Worm (Caenorhabditis elegans) whole organism, late embryonic: ENCODE data around the gene B0228.9.

Source experiments
- C08G9.2 ChIP-seq: sonication (generic microtip); optimal IDR thresholded peaks from 2 replicates; lab custom pipeline; 2016; ENCODE audit warnings: mild to moderate bottlenecking, missing genetic modification characterization, moderate library complexity, missing compliant biosample characterization
- F13H6.1 ChIP-seq: sonication (generic microtip); optimal IDR thresholded peaks from 2 replicates; lab custom pipeline; 2016; ENCODE audit warnings: missing genetic modification characterization, missing compliant biosample characterization
- K02D7.2 ChIP-seq: sonication (generic microtip); optimal IDR thresholded peaks from 2 replicates; lab custom pipeline; 2017; ENCODE audit warnings: mild to moderate bottlenecking, missing genetic modification characterization, missing compliant biosample characterization
- Y22D7AL.16 ChIP-seq: sonication (generic microtip); optimal IDR thresholded peaks from 2 replicates; lab custom pipeline; 2016; ENCODE audit warnings: missing genetic modification characterization, missing compliant biosample characterization
- ama-1 ChIP-seq: fragments of 150-350 bp; optimal IDR thresholded peaks from 2 replicates; lab custom pipeline; 2014
- ceh-14 ChIP-seq: sonication (generic microtip); optimal IDR thresholded peaks from 2 replicates; lab custom pipeline; 2016; ENCODE audit warnings: missing genotype, missing genetic modification characterization, missing compliant biosample characterization
- ceh-18 ChIP-seq: sonication (generic microtip); optimal IDR thresholded peaks from 2 replicates; lab custom pipeline; 2016; ENCODE audit warnings: missing genetic modification characterization, missing compliant biosample characterization
- ceh-19 ChIP-seq: fragments of 200-800 bp; sonication (Bioruptor generic); optimal IDR thresholded peaks from 2 replicates; lab custom pipeline; 2018; ENCODE audit warnings: mild to moderate bottlenecking, missing genetic modification characterization, missing compliant biosample characterization
- ceh-22 ChIP-seq: sonication (generic microtip); optimal IDR thresholded peaks from 2 replicates; lab custom pipeline; 2017; ENCODE audit warnings: missing biosample characterization, missing genetic modification characterization
- ceh-24 ChIP-seq: sonication (generic microtip); optimal IDR thresholded peaks from 2 replicates; lab custom pipeline; 2016; ENCODE audit warnings: mild to moderate bottlenecking, missing genetic modification characterization, missing compliant biosample characterization
- ceh-30 ChIP-seq: fragments of 150-350 bp; optimal IDR thresholded peaks from 2 replicates; lab custom pipeline; 2014; ENCODE audit warnings: missing biosample characterization, missing genetic modification characterization
- ceh-48 ChIP-seq: sonication (generic microtip); optimal IDR thresholded peaks from 2 replicates; lab custom pipeline; 2016; ENCODE audit warnings: missing genetic modification characterization, inconsistent platforms, missing compliant biosample characterization
- ceh-6 ChIP-seq: fragments of 200-800 bp; sonication (Bioruptor generic); optimal IDR thresholded peaks from 2 replicates; lab custom pipeline; 2018; ENCODE audit warnings: mild to moderate bottlenecking, missing genetic modification characterization, missing compliant biosample characterization
- ceh-9 ChIP-seq: sonication (generic microtip); optimal IDR thresholded peaks from 2 replicates; lab custom pipeline; 2016; ENCODE audit warnings: mild to moderate bottlenecking, missing genetic modification characterization, inconsistent platforms, missing compliant biosample characterization
- dmd-4 ChIP-seq: sonication (generic microtip); optimal IDR thresholded peaks from 2 replicates; lab custom pipeline; 2016; ENCODE audit warnings: borderline replicate concordance, missing genetic modification characterization, missing compliant biosample characterization
- ets-4 ChIP-seq: sonication (generic microtip); optimal IDR thresholded peaks from 2 replicates; lab custom pipeline; 2016; ENCODE audit warnings: missing genetic modification characterization, missing compliant biosample characterization
- eyg-1 ChIP-seq: sonication (generic microtip); optimal IDR thresholded peaks from 2 replicates; lab custom pipeline; 2016; ENCODE audit warnings: missing genotype, missing genetic modification characterization, missing compliant biosample characterization
- fkh-10 ChIP-seq: fragments of 150-350 bp; optimal IDR thresholded peaks from 2 replicates; lab custom pipeline; 2014; ENCODE audit warnings: missing biosample characterization, missing genetic modification reagents, missing genetic modification characterization
- fkh-6 ChIP-seq: sonication (generic microtip); optimal IDR thresholded peaks from 2 replicates; lab custom pipeline; 2016; ENCODE audit warnings: missing genetic modification characterization, missing compliant biosample characterization
- gmeb-2 ChIP-seq: sonication (generic microtip); optimal IDR thresholded peaks from 2 replicates; lab custom pipeline; 2016; ENCODE audit warnings: missing genetic modification characterization, inconsistent platforms, missing compliant biosample characterization
- hlh-30 ChIP-seq: sonication (generic microtip); optimal IDR thresholded peaks from 2 replicates; lab custom pipeline; 2017; ENCODE audit warnings: antibody characterized with exemption, missing genetic modification characterization, missing compliant biosample characterization; ENCODE audit not compliant: insufficient read depth
- hlh-8 ChIP-seq: sonication (generic microtip); optimal IDR thresholded peaks from 2 replicates; lab custom pipeline; 2016; ENCODE audit warnings: missing genotype, missing genetic modification characterization, missing compliant biosample characterization
- nhr-11 ChIP-seq: fragments of 150-350 bp; optimal IDR thresholded peaks from 2 replicates; lab custom pipeline; 2014; ENCODE audit warnings: missing biosample characterization, missing genetic modification characterization
- nhr-232 ChIP-seq: sonication (generic microtip); optimal IDR thresholded peaks from 2 replicates; lab custom pipeline; 2016; ENCODE audit warnings: missing genetic modification characterization, missing compliant biosample characterization
- npax-4 ChIP-seq: sonication (generic microtip); optimal IDR thresholded peaks from 2 replicates; lab custom pipeline; 2016; ENCODE audit warnings: missing genetic modification characterization, missing compliant biosample characterization
- odd-2 ChIP-seq: sonication (generic microtip); optimal IDR thresholded peaks from 2 replicates; lab custom pipeline; 2017; ENCODE audit warnings: antibody characterized with exemption, mild to moderate bottlenecking, missing genetic modification characterization, missing compliant biosample characterization
- pag-3 ChIP-seq: sonication (generic microtip); optimal IDR thresholded peaks from 2 replicates; lab custom pipeline; 2016; ENCODE audit warnings: missing compliant biosample characterization, missing genetic modification characterization, borderline replicate concordance
- pat-9 ChIP-seq: fragments of 200-800 bp; sonication (Bioruptor generic); optimal IDR thresholded peaks from 2 replicates; lab custom pipeline; 2018; ENCODE audit warnings: mild to moderate bottlenecking, missing genetic modification characterization, moderate library complexity, missing compliant biosample characterization
- pha-4 ChIP-seq: fragments of 150-350 bp; optimal IDR thresholded peaks from 2 replicates; lab custom pipeline; 2018; ENCODE audit warnings: missing biosample characterization, missing genetic modification reagents, missing genetic modification characterization
- ref-2 ChIP-seq: sonication (generic microtip); optimal IDR thresholded peaks from 2 replicates; lab custom pipeline; 2016; ENCODE audit warnings: missing genetic modification characterization, missing compliant biosample characterization
- rnt-1 ChIP-seq: sonication (generic microtip); optimal IDR thresholded peaks from 2 replicates; lab custom pipeline; 2016; ENCODE audit warnings: missing genetic modification characterization, missing compliant biosample characterization
- sdc-2 ChIP-seq: sonication (generic microtip); optimal IDR thresholded peaks from 2 replicates; lab custom pipeline; 2016; ENCODE audit warnings: missing genotype, missing genetic modification characterization, missing compliant biosample characterization
- syd-9 ChIP-seq: sonication (generic microtip); optimal IDR thresholded peaks from 2 replicates; lab custom pipeline; 2016; ENCODE audit warnings: mild to moderate bottlenecking, missing genetic modification characterization, moderate library complexity, missing compliant biosample characterization
- tbx-2 ChIP-seq: sonication (generic microtip); optimal IDR thresholded peaks from 2 replicates; lab custom pipeline; 2016; ENCODE audit warnings: missing genetic modification characterization, missing compliant biosample characterization
- tbx-7 ChIP-seq: sonication (generic microtip); optimal IDR thresholded peaks from 2 replicates; lab custom pipeline; 2016; ENCODE audit warnings: missing genotype, missing genetic modification characterization, missing compliant biosample characterization
- unc-3 ChIP-seq, 2 experiments: fragments of 200-800 bp in 1 of 2; sonication (Bioruptor generic) in 1 of 2; sonication (generic microtip) in 1 of 2; conservative IDR thresholded peaks in 1 of 2; optimal IDR thresholded peaks in 1 of 2; 2 replicates each; pipeline versions ENCODE4 v1.3.6 to Lab custom; 2016 to 2022; ENCODE audit warnings: missing compliant biosample characterization in 2 of 2, missing genetic modification characterization in 2 of 2, missing genetic modification reagents in 1 of 2
- unc-55 ChIP-seq: sonication (generic microtip); optimal IDR thresholded peaks from 2 replicates; lab custom pipeline; 2017; ENCODE audit warnings: missing biosample characterization, missing genetic modification reagents, missing genetic modification characterization

Gene B0228.9

DNA sequence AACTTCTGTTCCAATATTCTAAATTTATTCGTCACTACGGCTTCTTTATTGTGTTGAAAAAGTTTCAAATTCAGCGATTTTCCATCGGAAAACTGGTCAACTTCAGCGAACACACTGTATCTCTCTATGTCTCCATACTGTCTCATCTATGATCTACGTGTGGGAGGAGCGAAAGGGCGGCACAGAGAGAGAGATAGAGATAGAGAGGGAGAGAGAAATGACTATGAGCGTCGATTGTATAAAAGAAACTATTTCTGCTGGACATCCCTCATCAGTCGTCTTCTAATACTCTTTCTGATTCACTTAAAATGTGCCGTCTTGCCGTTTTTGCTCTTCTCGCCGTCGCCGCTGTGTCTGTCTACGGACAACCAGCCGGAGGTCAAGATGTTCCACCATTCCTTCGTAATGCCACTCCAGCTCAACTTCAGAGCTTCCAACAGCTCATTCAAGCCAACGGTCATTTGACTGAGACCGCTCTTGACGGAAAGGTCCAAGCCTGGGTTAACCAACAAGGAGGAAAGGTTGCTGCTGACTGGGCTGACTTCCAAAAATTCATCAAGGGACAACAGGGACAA lies 26.9 kb upstream of the B0228.9 start, which contains the start of gene srlf-1:
Gene srlf-1, plus strand, starts transcription at position 268 of the 575 bp plus-strand sequence.
- TF ChIP-seq tbx-2 (tag; lab: Kevin White, UChicago): no peak
- no peak for TF ChIP-seq npax-4 (tag; lab: Kevin White, UChicago)
- no peak for TF ChIP-seq ceh-24 (tag; lab: Kevin White, UChicago)
- TF ChIP-seq sdc-2 (tag; lab: Kevin White, UChicago): no peak
- no peak for TF ChIP-seq pat-9 (tag; lab: Kevin White, UChicago)
- no peak for TF ChIP-seq ets-4
- no peak for TF ChIP-seq ceh-6 (GFP tag; lab: Kevin White, UChicago)
- no peak for TF ChIP-seq ceh-48 (tag; lab: Kevin White, UChicago)
- no peak for TF ChIP-seq F13H6.1 (tag; lab: Kevin White, UChicago)
- no peak for TF ChIP-seq fkh-10 (GFP tag; lab: Kevin White, UChicago)
- TF ChIP-seq unc-55 (GFP tag; lab: Kevin White, UChicago): no peak
- TF ChIP-seq K02D7.2 (tag; lab: Kevin White, UChicago): no peak
- no peak for TF ChIP-seq ama-1 (lab: Kevin White, UChicago)
- TF ChIP-seq gmeb-2 (tag; lab: Kevin White, UChicago): no peak
- no peak for TF ChIP-seq nhr-11 (tag; lab: Kevin White, UChicago)

DNA sequence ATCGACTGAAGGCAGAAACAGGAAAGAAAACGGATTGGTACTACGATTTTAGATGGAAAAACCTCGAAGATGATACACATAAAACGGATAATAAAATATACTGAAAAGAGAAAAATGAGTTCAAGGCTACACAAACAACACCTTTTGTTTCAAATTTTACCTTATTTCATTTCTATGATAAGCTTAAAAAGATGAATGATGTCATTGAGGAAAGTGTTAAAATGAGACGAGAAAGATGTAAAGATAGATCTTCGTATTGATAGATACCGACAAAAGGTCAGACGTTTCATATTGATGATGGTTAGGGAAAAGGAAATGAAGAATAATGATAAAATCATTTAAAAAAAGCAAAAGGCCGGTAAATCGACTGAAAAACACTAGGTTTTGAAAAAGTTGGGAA lies 26.1 kb upstream of the B0228.9 start:
- TF ChIP-seq unc-55 (GFP tag; lab: Kevin White, UChicago) (no peak), fkh-10 (GFP tag; lab: Kevin White, UChicago) (no peak), unc-3 (GFP tag; conservative IDR thresholded peaks at IDR 0.05; lab: Robert Waterston, UW) (no peak), unc-3 (tag; optimal IDR thresholded peaks at IDR 0.05; lab: Kevin White, UChicago) (no peak), tbx-7 (tag; lab: Kevin White, UChicago) (no peak), hlh-30 (no peak), F13H6.1 (tag; lab: Kevin White, UChicago) (no peak), ceh-22 (no peak), K02D7.2 (tag; lab: Kevin White, UChicago) (no peak), odd-2 (tag; lab: Kevin White, UChicago) (no peak), ceh-19 (GFP tag; lab: Kevin White, UChicago) (no peak), ceh-14 (tag; lab: Kevin White, UChicago) (no peak), sdc-2 (tag; lab: Kevin White, UChicago) (no peak), rnt-1 (no peak), pag-3 (no peak), C08G9.2 (tag; lab: Kevin White, UChicago) (no peak), ceh-18 (tag; lab: Kevin White, UChicago) (no peak), hlh-8 (no peak), ceh-6 (GFP tag; lab: Kevin White, UChicago) (no peak), nhr-232 (tag; lab: Kevin White, UChicago) (no peak), ama-1 (lab: Kevin White, UChicago) (no peak)

DNA sequence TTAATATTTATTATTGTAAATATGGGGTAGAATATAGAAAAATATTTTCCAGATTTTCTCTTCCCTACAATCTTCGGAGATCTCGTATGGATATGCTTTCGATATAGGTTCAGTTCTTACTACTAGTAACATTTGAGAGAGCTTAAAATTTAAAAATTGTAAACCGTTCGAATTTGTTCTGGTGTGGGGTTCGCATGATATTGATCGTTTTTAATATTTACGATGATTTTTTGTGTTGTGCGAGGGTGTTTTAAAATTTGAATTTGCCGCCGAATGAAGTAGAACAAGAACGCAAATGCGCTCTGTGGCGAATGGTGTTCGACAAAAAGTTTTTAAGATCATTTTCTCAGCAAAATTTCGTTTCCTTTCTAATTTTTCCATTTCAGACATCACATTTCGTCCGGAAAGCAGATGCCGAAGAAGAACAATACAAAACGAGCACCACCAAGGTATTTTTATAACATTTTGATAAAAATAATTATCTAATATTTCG lies 20.0 kb upstream of the B0228.9 start, which contains the start of gene skr-17:
Gene skr-17, plus strand, starts transcription at position 51 of the 493 bp plus-strand sequence.
- TF ChIP-seq hlh-30 (no peak), fkh-6 (no peak), pha-4 (no peak), K02D7.2 (tag; lab: Kevin White, UChicago) (no peak), ceh-30 (tag; lab: Kevin White, UChicago) (no peak), ceh-48 (tag; lab: Kevin White, UChicago) (no peak), ceh-9 (no peak), Y22D7AL.16 (tag; lab: Kevin White, UChicago) (no peak), dmd-4 (tag; lab: Kevin White, UChicago) (no peak)

DNA sequence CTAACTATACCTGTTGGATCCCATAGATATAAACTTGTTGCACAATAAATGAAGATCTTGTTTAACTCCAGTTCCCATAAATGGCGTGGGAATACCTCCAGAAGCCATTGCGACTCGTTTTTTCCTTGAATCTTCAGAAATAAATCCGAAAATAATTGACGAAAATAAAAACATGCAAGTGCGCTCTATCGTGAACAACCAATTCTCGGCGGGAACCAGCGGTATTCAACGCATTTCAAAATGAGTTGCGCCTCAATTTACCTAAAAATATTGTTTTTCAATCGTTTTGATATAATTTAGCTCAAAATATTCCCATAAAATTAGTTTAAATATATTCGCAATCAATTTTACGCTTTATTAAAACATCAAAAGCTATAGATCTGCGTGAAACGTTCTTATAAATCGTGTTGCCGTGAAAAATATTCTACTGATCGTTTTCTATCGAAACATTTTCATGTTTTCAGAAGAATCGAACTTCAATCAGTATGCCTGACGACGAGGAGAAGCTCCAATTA lies 17.7 kb upstream of the B0228.9 start, which contains the start of the genes snpc-1.1 and spdl-1:
Gene snpc-1.1, minus strand, starts transcription at position 200 of the 515 bp plus-strand sequence.
Gene spdl-1, plus strand, starts transcription at position 465 of the 515 bp plus-strand sequence.
- TF ChIP-seq ref-2 (tag; lab: Kevin White, UChicago): no peak
- TF ChIP-seq eyg-1 (tag; lab: Kevin White, UChicago): no peak
- TF ChIP-seq syd-9 (tag; lab: Kevin White, UChicago): no peak
- TF ChIP-seq gmeb-2 (tag; lab: Kevin White, UChicago): no peak
